Fruit fly (Drosophila melanogaster): ENCODE measurements around the gene scw.
A peak's percentile ranks its signal among the peaks of the same experiment; 100 is the strongest.

The scw gene

DNA sequence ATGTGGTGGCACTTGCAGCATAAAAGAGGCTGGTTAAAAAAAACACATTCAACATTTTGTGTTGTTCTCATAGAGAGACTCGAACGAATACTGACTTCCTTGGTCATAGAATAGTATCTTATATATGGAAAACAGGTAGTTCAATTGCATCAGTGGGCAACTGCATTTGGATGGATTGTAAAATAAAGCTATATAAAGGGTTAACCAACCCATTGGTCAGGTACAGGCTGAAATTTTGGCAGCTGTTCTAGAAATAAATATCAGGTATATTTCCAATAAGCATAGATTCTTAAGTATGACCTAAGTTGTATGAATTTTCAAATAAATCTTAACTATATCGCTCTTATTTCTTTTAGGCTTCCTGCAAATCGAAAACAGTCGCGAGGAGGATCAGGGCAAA is at the start of gene scw:
TSS of gene scw (minus strand) at position 101 of the 400 bp plus-strand sequence.
- TF ChIP-seq CG8478 (optimal IDR thresholded peaks at IDR 0.05): no peak
- TF ChIP-seq CTCF (optimal IDR thresholded peaks at IDR 0.05): no peak

DNA sequence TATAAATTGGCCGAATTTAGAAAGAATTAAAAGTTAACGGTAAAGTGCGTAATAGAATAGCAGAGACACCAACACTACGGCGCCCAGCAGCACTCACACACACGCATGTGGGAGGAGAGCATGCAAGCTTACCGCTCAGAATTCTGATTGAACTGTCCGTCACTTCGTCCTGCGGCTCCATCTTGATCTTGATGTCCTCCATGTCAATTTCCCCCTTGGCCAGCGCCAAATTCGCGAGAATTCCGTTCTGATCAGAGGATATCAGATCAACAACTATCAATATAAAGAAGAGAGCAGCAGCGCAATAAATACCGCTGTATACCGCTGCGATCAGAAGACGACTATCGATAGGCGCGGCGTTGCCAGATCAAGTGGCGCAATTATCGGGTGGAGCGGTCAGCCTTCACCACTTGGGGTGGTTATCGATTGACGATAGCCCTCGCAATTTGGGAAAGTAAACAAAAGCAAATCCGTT is 34.9 kb upstream of the scw start, which contains the start of the genes CG10462 and Nf-YB:
TSS of gene CG10462 (minus strand) at position 346 of the 475 bp plus-strand sequence.
TSS of gene Nf-YB (plus strand) at position 410 of the 475 bp plus-strand sequence.
- no peak for TF ChIP-seq CG8478 (optimal IDR thresholded peaks at IDR 0.05)
- TF ChIP-seq CTCF (optimal IDR thresholded peaks at IDR 0.05): peak; percentile 46 to 50

DNA sequence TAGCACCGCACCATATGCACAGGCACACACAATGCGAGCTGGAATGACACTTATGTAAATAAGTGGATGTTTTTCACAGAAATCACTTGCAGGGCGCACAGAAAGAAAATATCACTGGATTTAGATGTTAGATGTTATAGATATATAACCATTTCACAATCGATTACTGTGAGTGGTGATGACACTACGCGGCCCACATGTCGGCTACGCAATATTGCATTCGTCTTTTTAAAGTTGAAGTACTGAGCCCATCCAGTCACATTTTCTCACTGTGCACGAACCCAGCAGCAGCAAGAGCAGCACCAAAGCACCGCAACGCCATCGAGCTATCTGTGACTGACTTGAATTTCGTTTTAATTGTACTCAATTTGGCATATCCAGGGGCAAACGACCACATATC is 21.7 kb upstream of the scw start:
- TF ChIP-seq CTCF (optimal IDR thresholded peaks at IDR 0.05) (no peak), CG8478 (optimal IDR thresholded peaks at IDR 0.05) (no peak)

DNA sequence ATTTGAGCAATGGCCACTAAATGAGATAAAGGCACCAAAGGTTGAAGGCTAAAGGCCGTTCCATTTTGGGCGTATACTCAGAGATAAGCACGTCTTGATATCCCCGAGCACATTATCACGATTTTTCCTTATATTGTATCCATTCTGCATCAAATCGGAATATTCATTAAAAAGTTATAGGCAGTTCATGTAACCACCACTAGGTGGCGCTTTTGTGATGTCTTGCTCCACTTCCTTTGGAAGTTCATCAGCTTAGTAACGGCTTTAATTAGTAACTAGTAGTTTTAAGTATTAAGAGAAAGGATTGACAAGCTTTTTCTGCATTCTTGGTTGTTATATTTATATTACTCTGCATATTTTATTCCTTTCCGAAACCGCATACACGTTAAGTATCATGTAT is 18.2 kb downstream of the scw start:
- TF ChIP-seq CTCF (optimal IDR thresholded peaks at IDR 0.05) (peak; percentile 66 to 70), CG8478 (optimal IDR thresholded peaks at IDR 0.05) (no peak)

DNA sequence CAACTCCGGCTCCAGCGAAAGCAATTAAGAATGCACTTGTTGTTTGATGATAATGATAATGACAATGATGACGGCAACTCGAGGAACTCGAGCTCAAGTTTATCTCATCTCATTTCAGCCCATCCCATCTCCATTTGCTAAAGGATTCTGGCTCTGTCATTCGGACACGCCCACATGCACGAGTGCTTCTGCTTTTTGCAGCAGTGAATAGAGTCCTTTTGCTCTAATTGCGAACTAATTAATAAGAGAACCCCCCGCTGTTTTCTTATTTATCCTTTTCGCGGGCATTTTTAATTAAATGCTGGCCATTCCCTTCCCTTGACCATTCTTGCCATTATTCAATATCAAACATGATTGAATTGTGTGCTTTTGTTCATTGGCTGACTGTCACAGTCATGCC is 22.4 kb downstream of the scw start:
- TF ChIP-seq CG8478 (optimal IDR thresholded peaks at IDR 0.05) (no peak), CTCF (optimal IDR thresholded peaks at IDR 0.05) (no peak)
